Fruit fly (Drosophila melanogaster): Measurements from ENCODE around the gene pb.

DNA sequence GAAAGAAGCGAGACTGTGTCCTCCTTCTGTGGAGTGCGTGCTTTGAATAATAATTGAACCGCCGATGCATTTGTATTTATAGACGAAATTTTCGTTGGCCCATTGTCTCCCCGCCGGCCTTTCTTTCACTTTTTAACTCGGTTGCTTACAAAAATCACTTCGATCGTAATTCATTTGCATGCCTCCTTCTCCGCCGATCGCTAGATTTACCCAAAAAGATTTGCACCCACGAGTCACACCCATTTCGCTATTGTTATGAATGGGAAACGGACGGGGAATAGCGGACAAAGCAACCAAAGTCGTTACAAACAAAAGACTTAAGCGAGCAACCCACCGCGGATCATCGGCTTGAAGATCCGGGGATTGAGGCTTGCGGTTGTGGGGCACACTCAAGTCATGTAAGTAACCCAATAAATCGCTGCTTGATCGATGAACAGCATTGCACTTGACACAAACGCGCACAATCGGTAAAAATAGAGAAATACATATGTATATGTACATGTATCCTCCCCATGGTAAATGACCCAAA lies 45.6 kb downstream of the pb start, which contains the start of gene Ccp84Ac:
- TF ChIP-seq psq (GFP tag; optimal IDR thresholded peaks at IDR 0.05): no peak
- TF ChIP-seq Hr78 (GFP tag; optimal IDR thresholded peaks at IDR 0.05): no peak
- TF ChIP-seq h (GFP tag; optimal IDR thresholded peaks at IDR 0.05): no peak
- TF ChIP-seq foxo (GFP tag; optimal IDR thresholded peaks at IDR 0.05): no peak
- TF ChIP-seq CG32264 (GFP tag; optimal IDR thresholded peaks at IDR 0.05): no peak
- no peak for TF ChIP-seq pan (optimal IDR thresholded peaks at IDR 0.05)
